Worm (Caenorhabditis elegans) whole organism, L4 larva: Measurements from ENCODE around the gene Y54F10AM.8.

ENCODE experiments used
- F10B5.3 ChIP-seq: sonication (generic microtip); optimal IDR thresholded peaks from 2 replicates; lab custom pipeline; 2016; ENCODE audit warnings: mild to moderate bottlenecking, missing genetic modification characterization, missing compliant biosample characterization
- Y5F2A.4 ChIP-seq: fragments of 200-800 bp; sonication (Bioruptor generic); optimal IDR thresholded peaks from 2 replicates; lab custom pipeline; 2018; ENCODE audit warnings: mild to moderate bottlenecking, missing genetic modification characterization, missing compliant biosample characterization
- ZK546.5 ChIP-seq, 2 experiments: sonication (generic microtip); optimal IDR thresholded peaks; 2 replicates each; lab custom pipeline; 2017; ENCODE audit warnings: missing biosample characterization in 2 of 2, missing genetic modification characterization in 2 of 2
- aha-1 ChIP-seq: fragments of 150-350 bp; peaks from one replicate; lab custom pipeline; 2014; ENCODE audit warnings: missing biosample characterization, missing genetic modification characterization
- ama-1 ChIP-seq: fragments of 150-350 bp; optimal IDR thresholded peaks from 2 replicates; lab custom pipeline; 2014; ENCODE audit warnings: inconsistent platforms, mixed read lengths
- ceh-62 ChIP-seq: sonication (generic microtip); optimal IDR thresholded peaks from 2 replicates; lab custom pipeline; 2017; ENCODE audit warnings: missing biosample characterization, missing genetic modification characterization
- dpl-1 ChIP-seq: fragments of 150-350 bp; optimal IDR thresholded peaks from 2 replicates; lab custom pipeline; 2014; ENCODE audit warnings: missing biosample characterization, missing genetic modification reagents, missing genetic modification characterization
- dve-1 ChIP-seq: sonication (generic microtip); optimal IDR thresholded peaks from 2 replicates; lab custom pipeline; 2017; ENCODE audit warnings: antibody characterized with exemption, mild to moderate bottlenecking, missing genetic modification characterization, missing compliant biosample characterization; ENCODE audit not compliant: insufficient read depth
- nhr-11 ChIP-seq: fragments of 150-350 bp; optimal IDR thresholded peaks from 2 replicates; lab custom pipeline; 2014; ENCODE audit warnings: missing biosample characterization, missing genetic modification characterization
- pha-4 ChIP-seq, 2 experiments: fragments of 150-350 bp in 1 of 2; fragments of 200-800 bp in 1 of 2; sonication (Bioruptor generic) in 1 of 2; IDR thresholded peaks in 1 of 2; optimal IDR thresholded peaks in 1 of 2; 2 replicates each; pipeline versions ENCODE4 v1.3.6 to Lab custom; 2014 to 2022; ENCODE audit warnings: missing genetic modification characterization in 2 of 2, missing genetic modification reagents in 2 of 2, missing biosample characterization in 1 of 2, missing compliant biosample characterization in 1 of 2
- unc-130 ChIP-seq: sonication (generic microtip); optimal IDR thresholded peaks from 2 replicates; lab custom pipeline; 2016; ENCODE audit warnings: missing genetic modification reagents, missing genetic modification characterization, missing compliant biosample characterization
- unc-39 ChIP-seq: sonication (generic microtip); optimal IDR thresholded peaks from 2 replicates; lab custom pipeline; 2017; ENCODE audit warnings: missing biosample characterization, missing genetic modification characterization
- zag-1 ChIP-seq: fragments of 150-350 bp; optimal IDR thresholded peaks from 2 replicates; lab custom pipeline; 2014; ENCODE audit warnings: missing biosample characterization, missing genetic modification characterization

DNA sequence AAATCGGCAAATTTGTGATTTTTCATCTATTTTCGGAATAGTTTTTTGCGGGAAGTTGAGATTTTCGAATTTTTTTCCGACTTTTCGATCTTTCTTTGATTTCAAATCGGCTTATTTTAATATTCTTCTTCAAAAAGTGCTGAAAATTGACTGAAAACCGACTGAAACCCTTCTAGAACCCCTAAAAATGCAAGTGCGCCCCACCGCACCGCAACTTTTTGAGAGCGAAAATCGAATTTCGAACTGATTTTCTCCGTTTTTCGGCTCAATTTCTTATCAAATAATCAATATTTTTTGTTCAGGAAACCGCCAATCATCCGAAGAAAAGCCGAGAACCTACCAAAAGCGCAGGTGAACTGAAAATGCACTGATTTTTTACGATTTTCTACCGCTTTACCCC is 30.5 kb downstream of the Y54F10AM.8 start:
- no peak for TF ChIP-seq unc-130 (GFP tag; lab: Kevin White, UChicago)
- no peak for TF ChIP-seq zag-1 (tag; lab: Kevin White, UChicago)
- TF ChIP-seq dve-1 (tag; lab: Kevin White, UChicago) = no peak
- TF ChIP-seq ceh-62 (tag; lab: Kevin White, UChicago) = no peak
- TF ChIP-seq dpl-1 (GFP tag; lab: Kevin White, UChicago) = no peak
- no peak for TF ChIP-seq F10B5.3 (tag; lab: Kevin White, UChicago)
- TF ChIP-seq unc-39 (tag; lab: Kevin White, UChicago) = no peak
- TF ChIP-seq pha-4 (GFP tag; IDR thresholded peaks at IDR 0.05; lab: Robert Waterston, UW) = no peak
- TF ChIP-seq pha-4 (tag; optimal IDR thresholded peaks at IDR 0.05; lab: Kevin White, UChicago) = no peak
- TF ChIP-seq nhr-11 (tag; lab: Kevin White, UChicago) = no peak
- TF ChIP-seq ZK546.5 (tag; optimal IDR thresholded peaks at IDR 0.05; lab: Kevin White, UChicago) = no peak
- no peak for TF ChIP-seq aha-1
- TF ChIP-seq Y5F2A.4 (GFP tag; lab: Kevin White, UChicago) = no peak
- TF ChIP-seq ama-1 (lab: Kevin White, UChicago) = no peak
